Fruit fly (Drosophila melanogaster): ENCODE measurements around the gene dwg.

The dwg gene

dm6 chrX:2743020-2743419 is 15.5 kb downstream of the dwg start:
- TF ChIP-seq Sin3A (optimal IDR thresholded peaks at IDR 0.05) = no peak
- TF ChIP-seq Myc (optimal IDR thresholded peaks at IDR 0.05) = no peak
- no peak for TF ChIP-seq psq (optimal IDR thresholded peaks at IDR 0.05)
- TF ChIP-seq h (optimal IDR thresholded peaks at IDR 0.05) = no peak
- TF ChIP-seq ttk (optimal IDR thresholded peaks at IDR 0.05) = no peak
- TF ChIP-seq insv (optimal IDR thresholded peaks at IDR 0.05) = no peak

- TF ChIP-seq insv (optimal IDR thresholded peaks at IDR 0.05) = no peak
- no peak for TF ChIP-seq Sin3A (optimal IDR thresholded peaks at IDR 0.05)
- no peak for TF ChIP-seq ttk (optimal IDR thresholded peaks at IDR 0.05)
- no peak for TF ChIP-seq Myc (optimal IDR thresholded peaks at IDR 0.05)
- TF ChIP-seq h (optimal IDR thresholded peaks at IDR 0.05) = no peak
- TF ChIP-seq psq (optimal IDR thresholded peaks at IDR 0.05) = no peak
Measured at dm6 chrX:2743601-2744000, 16.1 kb downstream of the dwg start.

- TF ChIP-seq insv (optimal IDR thresholded peaks at IDR 0.05) (no peak), psq (optimal IDR thresholded peaks at IDR 0.05) (no peak), Myc (optimal IDR thresholded peaks at IDR 0.05) (no peak), Sin3A (optimal IDR thresholded peaks at IDR 0.05) (no peak), h (optimal IDR thresholded peaks at IDR 0.05) (no peak)
Measured at dm6 chrX:2744042-2744441, 16.5 kb downstream of the dwg start, which contains the start of gene Syx4. Gene Syx4 (minus strand): TSS chrX:2744076.

dm6 chrX:2749693-2750092 is 22.2 kb downstream of the dwg start:
- no peak for TF ChIP-seq ttk (optimal IDR thresholded peaks at IDR 0.05)
- no peak for TF ChIP-seq h (optimal IDR thresholded peaks at IDR 0.05)
- no peak for TF ChIP-seq Myc (optimal IDR thresholded peaks at IDR 0.05)
- TF ChIP-seq Sin3A (optimal IDR thresholded peaks at IDR 0.05) = no peak
- TF ChIP-seq psq (optimal IDR thresholded peaks at IDR 0.05) = no peak
- no peak for TF ChIP-seq insv (optimal IDR thresholded peaks at IDR 0.05)

- no peak for TF ChIP-seq Myc (optimal IDR thresholded peaks at IDR 0.05)
- no peak for TF ChIP-seq psq (optimal IDR thresholded peaks at IDR 0.05)
- no peak for TF ChIP-seq insv (optimal IDR thresholded peaks at IDR 0.05)
- TF ChIP-seq ttk (optimal IDR thresholded peaks at IDR 0.05) = no peak
- TF ChIP-seq h (optimal IDR thresholded peaks at IDR 0.05) = no peak
- no peak for TF ChIP-seq Sin3A (optimal IDR thresholded peaks at IDR 0.05)
Measured at dm6 chrX:2757400-2757799, 29.9 kb downstream of the dwg start.

dm6 chrX:2761198-2761597 is 33.7 kb downstream of the dwg start:
- no peak for TF ChIP-seq Myc (optimal IDR thresholded peaks at IDR 0.05)
- no peak for TF ChIP-seq h (optimal IDR thresholded peaks at IDR 0.05)
- no peak for TF ChIP-seq insv (optimal IDR thresholded peaks at IDR 0.05)
- TF ChIP-seq Sin3A (optimal IDR thresholded peaks at IDR 0.05) = no peak
- TF ChIP-seq ttk (optimal IDR thresholded peaks at IDR 0.05) = no peak
- no peak for TF ChIP-seq psq (optimal IDR thresholded peaks at IDR 0.05)

DNA sequence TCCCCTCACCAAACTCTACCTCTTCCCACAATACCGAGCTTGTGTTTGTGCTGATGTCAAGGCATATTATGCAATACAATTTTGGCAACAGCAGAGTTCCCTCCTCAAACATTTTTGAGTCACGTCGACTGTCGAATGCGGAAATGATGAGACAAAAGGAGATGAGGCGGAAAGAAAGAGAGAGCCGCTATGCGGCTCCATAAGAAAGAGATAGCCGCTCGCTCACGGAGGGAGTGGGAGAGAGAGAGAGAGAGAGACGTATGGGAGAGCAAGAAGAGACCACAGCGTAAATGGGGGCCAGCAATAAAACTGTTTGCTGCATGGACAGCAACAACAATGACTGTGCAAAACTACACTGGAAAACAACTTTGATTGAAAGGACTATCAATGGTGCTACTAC is 37.9 kb downstream of the dwg start:
- TF ChIP-seq ttk (optimal IDR thresholded peaks at IDR 0.05) (no peak), psq (optimal IDR thresholded peaks at IDR 0.05) (no peak), insv (optimal IDR thresholded peaks at IDR 0.05) (no peak), h (optimal IDR thresholded peaks at IDR 0.05) (no peak)
